Worm (Caenorhabditis elegans): ENCODE measurements around the gene sri-7.

- no peak for TF ChIP-seq unc-62 (GFP tag; optimal IDR thresholded peaks at IDR 0.05 in 1 of 2)
- TF ChIP-seq unc-62 (tag; optimal IDR thresholded peaks at IDR 0.05): no peak
- TF ChIP-seq zag-1 (tag; optimal IDR thresholded peaks at IDR 0.05): no peak
- TF ChIP-seq lsy-2 (tag; optimal IDR thresholded peaks at IDR 0.05): no peak
- no peak for TF ChIP-seq egl-27 (tag; optimal IDR thresholded peaks at IDR 0.05)
- TF ChIP-seq daf-12 (tag; optimal IDR thresholded peaks at IDR 0.05): no peak
- TF ChIP-seq nhr-11 (tag; optimal IDR thresholded peaks at IDR 0.05): no peak
- TF ChIP-seq nhr-28 (tag; optimal IDR thresholded peaks at IDR 0.05): no peak
- no peak for TF ChIP-seq Y48G9A.11 (GFP tag; IDR thresholded peaks at IDR 0.05)
- TF ChIP-seq tag-97 (GFP tag; IDR thresholded peaks at IDR 0.05): no peak
These were observed 12.5 kb downstream of the sri-7 start, which contains the start of gene srbc-63 for ce11 chrV:15412625-15413024.
